Worm (Caenorhabditis elegans): ENCODE measurements around the gene F43H9.4.

- no peak for TF ChIP-seq unc-62 (GFP tag; optimal IDR thresholded peaks at IDR 0.05)
- TF ChIP-seq R02D3.7 (tag; optimal IDR thresholded peaks at IDR 0.05) = no peak
- TF ChIP-seq mdl-1 (tag; optimal IDR thresholded peaks at IDR 0.05) = no peak
- no peak for TF ChIP-seq elt-3 (tag; optimal IDR thresholded peaks at IDR 0.05)
- TF ChIP-seq unc-39 (tag; optimal IDR thresholded peaks at IDR 0.05) = no peak
- TF ChIP-seq sma-9 (GFP tag; optimal IDR thresholded peaks at IDR 0.05) = no peak
- TF ChIP-seq sma-9 (tag; optimal IDR thresholded peaks at IDR 0.05) = no peak
- TF ChIP-seq ZK546.5 (tag; optimal IDR thresholded peaks at IDR 0.05) = no peak
- no peak for TF ChIP-seq nhr-11 (tag; optimal IDR thresholded peaks at IDR 0.05)
- TF ChIP-seq nhr-129 (tag; optimal IDR thresholded peaks at IDR 0.05) = no peak
- TF ChIP-seq ztf-4 (tag; optimal IDR thresholded peaks at IDR 0.05) = no peak
These were observed 28.7 kb downstream of the F43H9.4 start for ce11 chrV:8055170-8055569.
